Fruit fly (Drosophila melanogaster): ENCODE data around the gene HP1b.

Gene HP1b

dm6 chrX:9102125-9102524, 21.3 kb downstream of the HP1b start:
- no peak for TF ChIP-seq Eip75B (GFP tag; optimal IDR thresholded peaks at IDR 0.05)
- TF ChIP-seq CG6276 (GFP tag; optimal IDR thresholded peaks at IDR 0.05), result no peak
- TF ChIP-seq Hr39 (GFP tag; optimal IDR thresholded peaks at IDR 0.05), result no peak
- TF ChIP-seq fkh (GFP tag; optimal IDR thresholded peaks at IDR 0.05), result no peak
- no peak for TF ChIP-seq Ets96B (tag; optimal IDR thresholded peaks at IDR 0.05)
- TF ChIP-seq spab (GFP tag; optimal IDR thresholded peaks at IDR 0.05), result no peak

- no peak for TF ChIP-seq CG9139 (GFP tag; optimal IDR thresholded peaks at IDR 0.05)
- TF ChIP-seq fkh (GFP tag; optimal IDR thresholded peaks at IDR 0.05), result no peak
- peak; percentile 93 for TF ChIP-seq svp (GFP tag)
- TF ChIP-seq esn (GFP tag; optimal IDR thresholded peaks at IDR 0.05), result no peak
- peak; percentile 87 for TF ChIP-seq vri (GFP tag; optimal IDR thresholded peaks at IDR 0.05)
- no peak for TF ChIP-seq CG10631 (GFP tag; optimal IDR thresholded peaks at IDR 0.05)
- no peak for TF ChIP-seq CG32006 (GFP tag; optimal IDR thresholded peaks at IDR 0.05)
- TF ChIP-seq CG11762 (GFP tag; optimal IDR thresholded peaks at IDR 0.05; ENCODE audit: insufficient read depth), result no peak
- TF ChIP-seq Sox15 (GFP tag; optimal IDR thresholded peaks at IDR 0.05), result no peak
- no peak for TF ChIP-seq Eip78C (GFP tag)
- TF ChIP-seq Smox (GFP tag; optimal IDR thresholded peaks at IDR 0.05), result no peak
Measured at dm6 chrX:9103308-9104185, 22.7 kb downstream of the HP1b start, which contains the start of gene CG7766. Gene CG7766 (minus strand): TSS chrX:9103739.

- TF ChIP-seq CG6808 (GFP tag; optimal IDR thresholded peaks at IDR 0.05) (no peak), Eip78C (GFP tag) (peak; percentile 45), Sox14 (GFP tag; optimal IDR thresholded peaks at IDR 0.05) (peak; percentile 16)
Measured at dm6 chrX:9106212-9106774, 25.4 kb downstream of the HP1b start, which contains the start of gene Bx42. Gene Bx42 (minus strand): TSS chrX:9106604.

- TF ChIP-seq dac (GFP tag; optimal IDR thresholded peaks at IDR 0.05), result no peak
- TF ChIP-seq Eip78C (GFP tag), result peak; percentile 70
- TF ChIP-seq Eip93F (GFP tag; optimal IDR thresholded peaks at IDR 0.05), result no peak
- peak; percentile 49 for TF ChIP-seq esn (GFP tag; optimal IDR thresholded peaks at IDR 0.05)
- no peak for TF ChIP-seq CG1621 (tag; optimal IDR thresholded peaks at IDR 0.05)
- TF ChIP-seq cyc (GFP tag; optimal IDR thresholded peaks at IDR 0.05), result no peak
- TF ChIP-seq Sox15 (GFP tag; optimal IDR thresholded peaks at IDR 0.05), result peak; percentile 8
- TF ChIP-seq fd59A (GFP tag; optimal IDR thresholded peaks at IDR 0.05), result no peak
- TF ChIP-seq svp (GFP tag), result peak; percentile 56
- peak; percentile 9 for TF ChIP-seq lz (GFP tag; optimal IDR thresholded peaks at IDR 0.05)
- TF ChIP-seq topi (GFP tag; optimal IDR thresholded peaks at IDR 0.05), result peak; percentile 6
- no peak for TF ChIP-seq CG9139 (GFP tag; optimal IDR thresholded peaks at IDR 0.05)
- TF ChIP-seq achi (GFP tag; optimal IDR thresholded peaks at IDR 0.05), result peak; percentile 78
- TF ChIP-seq CG3032 (tag; optimal IDR thresholded peaks at IDR 0.05), result peak; percentile 41
- TF ChIP-seq OdsH (GFP tag; optimal IDR thresholded peaks at IDR 0.05), result no peak
- TF ChIP-seq CG15336 (GFP tag; IDR thresholded peaks at IDR 0.05), result no peak
- TF ChIP-seq Sox14 (GFP tag; optimal IDR thresholded peaks at IDR 0.05), result peak; percentile 13
- no peak for TF ChIP-seq net (GFP tag; optimal IDR thresholded peaks at IDR 0.05)
- peak; percentile 62 for TF ChIP-seq fkh (GFP tag; optimal IDR thresholded peaks at IDR 0.05)
- no peak for TF ChIP-seq CG4318 (GFP tag; optimal IDR thresholded peaks at IDR 0.05)
- TF ChIP-seq Hr39 (GFP tag; optimal IDR thresholded peaks at IDR 0.05), result no peak
- no peak for TF ChIP-seq Met (GFP tag; optimal IDR thresholded peaks at IDR 0.05)
- TF ChIP-seq Ets96B (tag; optimal IDR thresholded peaks at IDR 0.05), result no peak
- TF ChIP-seq Sox102F (GFP tag; optimal IDR thresholded peaks at IDR 0.05), result no peak
- TF ChIP-seq CG10631 (GFP tag; optimal IDR thresholded peaks at IDR 0.05), result no peak
- peak; percentile 15 for TF ChIP-seq CG31627 (GFP tag; optimal IDR thresholded peaks at IDR 0.05)
- peak; percentile 60 for TF ChIP-seq dsx (GFP tag; optimal IDR thresholded peaks at IDR 0.05; ENCODE audit: poor library complexity, severe bottlenecking)
- no peak for TF ChIP-seq ss (GFP tag; optimal IDR thresholded peaks at IDR 0.05)
- no peak for TF ChIP-seq CG8632 (GFP tag; optimal IDR thresholded peaks at IDR 0.05)
- TF ChIP-seq vri (GFP tag; optimal IDR thresholded peaks at IDR 0.05), result no peak
- TF ChIP-seq pdm3 (GFP tag; optimal IDR thresholded peaks at IDR 0.05), result no peak
- no peak for TF ChIP-seq CG34406 (GFP tag; optimal IDR thresholded peaks at IDR 0.05)
- no peak for TF ChIP-seq CG6808 (GFP tag; optimal IDR thresholded peaks at IDR 0.05)
Measured at dm6 chrX:9106775-9107283, 26.0 kb downstream of the HP1b start, which contains the start of gene Arfrp1. Gene Arfrp1 (plus strand): TSS chrX:9107069.
